Worm (Caenorhabditis elegans) whole organism, midembryonic: ENCODE data around the gene F31B9.4.

Experiments
- T22C8.4 ChIP-seq: fragments of 200-800 bp; sonication (Bioruptor generic); IDR thresholded peaks from 2 replicates; pipeline ENCODE4 v1.3.6; 2022; ENCODE audit warnings: missing genetic modification characterization, missing compliant biosample characterization
- flt-1 ChIP-seq: fragments of 200-800 bp; sonication (Bioruptor generic); IDR thresholded peaks from 2 replicates; pipeline ENCODE4 v1.3.6; 2022; ENCODE audit warnings: missing genetic modification characterization, missing compliant biosample characterization
- klf-2 ChIP-seq: fragments of 200-800 bp; sonication (Bioruptor generic); conservative IDR thresholded peaks from 2 replicates; pipeline ENCODE4 v1.3.6; 2022; ENCODE audit warnings: missing genetic modification reagents, missing genetic modification characterization, missing compliant biosample characterization
- med-1 ChIP-seq: sonication (generic microtip); optimal IDR thresholded peaks from 2 replicates; lab custom pipeline; 2017; ENCODE audit warnings: missing genetic modification characterization, mild to moderate bottlenecking, missing compliant biosample characterization, antibody characterized with exemption, missing genetic modification reagents; ENCODE audit not compliant: insufficient read depth
- ref-1 ChIP-seq: fragments of 200-800 bp; sonication (Bioruptor generic); conservative IDR thresholded peaks from 2 replicates; pipeline ENCODE4 v1.3.6; 2022; ENCODE audit warnings: missing genetic modification reagents, missing genetic modification characterization, missing compliant biosample characterization
- tab-1 ChIP-seq: fragments of 200-800 bp; sonication (Bioruptor generic); IDR thresholded peaks from 2 replicates; pipeline ENCODE4 v1.3.6; 2022; ENCODE audit warnings: missing genetic modification characterization, missing compliant biosample characterization
- ztf-23 ChIP-seq: fragments of 200-800 bp; sonication (Bioruptor generic); IDR thresholded peaks from 2 replicates; pipeline ENCODE4 v1.3.6; 2022; ENCODE audit warnings: missing genetic modification reagents, missing genetic modification characterization, missing compliant biosample characterization

ce11 chrX:15915774-15916173 lies 1.1 kb downstream of the F31B9.4 start:
- TF ChIP-seq klf-2 (no peak), ref-1 (GFP tag; lab: Robert Waterston, UW) (no peak), flt-1 (GFP tag; lab: Robert Waterston, UW) (no peak), med-1 (GFP tag; lab: Kevin White, UChicago) (no peak), tab-1 (GFP tag; lab: Robert Waterston, UW) (no peak), T22C8.4 (no peak), ztf-23 (GFP tag; lab: Robert Waterston, UW) (no peak)
